Fruit fly (Drosophila melanogaster): ENCODE measurements around the gene CG17734.

CG17734 gene

DNA sequence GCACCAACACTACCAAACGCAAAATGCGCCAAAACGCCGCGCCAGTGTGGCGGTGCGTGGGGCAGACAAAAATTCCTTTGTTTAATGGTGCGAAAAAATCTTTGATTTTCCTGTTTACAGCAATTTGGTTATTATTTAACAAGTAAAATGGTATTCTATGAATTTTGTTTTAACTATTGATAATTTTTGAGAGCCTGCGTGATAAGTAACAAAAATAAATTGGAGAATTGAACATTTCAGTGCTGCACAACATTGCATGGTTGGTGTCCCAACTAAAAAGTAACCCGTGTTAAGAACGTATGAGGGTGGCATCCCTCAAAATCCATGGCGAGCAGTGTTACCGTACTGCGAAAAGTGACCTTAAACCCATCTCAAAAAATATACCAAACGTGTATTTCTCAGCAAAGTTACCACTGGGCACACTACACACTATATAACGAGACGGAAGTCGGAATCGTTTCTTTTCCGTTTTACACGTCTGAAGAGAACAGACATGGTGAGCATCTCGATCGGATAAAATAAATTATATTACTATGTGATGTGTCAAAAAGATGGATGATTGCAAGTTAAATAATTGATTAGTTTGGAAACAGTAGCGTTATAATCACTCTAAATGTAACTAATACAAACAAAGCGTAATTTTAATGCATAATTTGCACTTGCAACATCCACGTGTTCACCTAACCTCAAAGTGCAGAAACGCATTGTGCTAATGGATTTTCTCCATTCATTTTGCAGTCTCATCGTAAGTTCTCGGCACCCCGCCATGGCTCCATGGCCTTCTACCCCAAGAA lies 22.2 kb downstream of the CG17734 start, which contains the start of the genes CG6693 and RpL3 (continued):
- TF ChIP-seq CG17328 (GFP tag; IDR thresholded peaks at IDR 0.05) (peak; percentile 63), pb (GFP tag; optimal IDR thresholded peaks at IDR 0.05) (peak; percentile 52), D19A (tag; optimal IDR thresholded peaks at IDR 0.05) (peak; percentile 68), Hr39 (optimal IDR thresholded peaks at IDR 0.05) (no peak), CG14860 (GFP tag; IDR thresholded peaks at IDR 0.05; ENCODE audit: partially characterized antibody) (no peak), CG14965 (GFP tag; optimal IDR thresholded peaks at IDR 0.05; ENCODE audit: borderline replicate concordance) (peak; percentile 28), trem (tag; optimal IDR thresholded peaks at IDR 0.05) (peak; percentile 94), gt (GFP tag; IDR thresholded peaks at IDR 0.05) (no peak), Hr51 (GFP tag; optimal IDR thresholded peaks at IDR 0.05) (peak; percentile 68 to 70), exex (tag; optimal IDR thresholded peaks at IDR 0.05) (peak; percentile 75), cg (GFP tag; optimal IDR thresholded peaks at IDR 0.05) (peak; percentile 79), CG5180 (GFP tag; optimal IDR thresholded peaks at IDR 0.05) (peak; percentile 59), CG4820 (GFP tag; optimal IDR thresholded peaks at IDR 0.05) (peak; percentile 54), Med (GFP tag) (peak; percentile 98), caup (GFP tag; optimal IDR thresholded peaks at IDR 0.05; ENCODE audit: severe bottlenecking) (peak; percentile 92), gem (tag; optimal IDR thresholded peaks at IDR 0.05) (peak; percentile 53), CG2678 (tag; optimal IDR thresholded peaks at IDR 0.05) (peak; percentile 82), stc (GFP tag; IDR thresholded peaks at IDR 0.05) (peak; percentile 82), Oli (tag; optimal IDR thresholded peaks at IDR 0.05) (peak; percentile 67), CTCF (GFP tag; optimal IDR thresholded peaks at IDR 0.05) (peak; percentile 64), dan (GFP tag; IDR thresholded peaks at IDR 0.05) (no peak), CG18476 (GFP tag; optimal IDR thresholded peaks at IDR 0.05) (peak; percentile 22), Sox100B (GFP tag; optimal IDR thresholded peaks at IDR 0.05) (peak; percentile 68), NK7.1 (GFP tag; optimal IDR thresholded peaks at IDR 0.05) (peak; percentile 67), CG1529 (GFP tag; optimal IDR thresholded peaks at IDR 0.05) (peak; percentile 54), bab2 (GFP tag; optimal IDR thresholded peaks at IDR 0.05) (peak; percentile 46), Dref (GFP tag; IDR thresholded peaks at IDR 0.05) (peak; percentile 44), CG4707 (GFP tag; optimal IDR thresholded peaks at IDR 0.05) (peak; percentile 90), CG6854 (GFP tag; optimal IDR thresholded peaks at IDR 0.05) (peak; percentile 88), unpg (GFP tag; optimal IDR thresholded peaks at IDR 0.05) (peak; percentile 80), CG3065 (GFP tag; optimal IDR thresholded peaks at IDR 0.05) (peak; percentile 18), Bdp1 (GFP tag; optimal IDR thresholded peaks at IDR 0.05) (peak; percentile 50), nau (GFP tag; optimal IDR thresholded peaks at IDR 0.05) (no peak), row (GFP tag; IDR thresholded peaks at IDR 0.05) (peak; percentile 36), Camta (GFP tag; optimal IDR thresholded peaks at IDR 0.05) (peak; percentile 38), CG2129 (GFP tag; IDR thresholded peaks at IDR 0.05; ENCODE audit: partially characterized antibody) (no peak), bcd (GFP tag; optimal IDR thresholded peaks at IDR 0.05) (peak; percentile 79), CHES-1-like (GFP tag; optimal IDR thresholded peaks at IDR 0.05) (peak; percentile 55), Eip74EF (GFP tag; optimal IDR thresholded peaks at IDR 0.05) (peak in 1 of 2 experiments; percentile 83), ken (GFP tag; IDR thresholded peaks at IDR 0.05) (peak; percentile 58; the same call in 2 of the 3 replicates), Dfd (GFP tag; optimal IDR thresholded peaks at IDR 0.05) (no peak), CG32767 (GFP tag; IDR thresholded peaks at IDR 0.05) (peak; percentile 49; the same call in 1 of the 2 replicates), CG10147 (GFP tag; optimal IDR thresholded peaks at IDR 0.05) (peak; percentile 12), MBD-R2 (GFP tag; IDR thresholded peaks at IDR 0.05) (peak; percentile 53), CG10274 (GFP tag; optimal IDR thresholded peaks at IDR 0.05) (peak; percentile 0), lola (GFP tag; optimal IDR thresholded peaks at IDR 0.05) (no peak), Dad (GFP tag; optimal IDR thresholded peaks at IDR 0.05) (peak; percentile 73), Tbp (GFP tag; optimal IDR thresholded peaks at IDR 0.05) (peak; percentile 83), gsb (GFP tag; IDR thresholded peaks at IDR 0.05) (peak; percentile 47; the same call in 1 of the 2 replicates)
